Fruit fly (Drosophila melanogaster): ENCODE measurements around the gene CG14282.

Gene CG14282

dm6 chr3R:19176700-19177099 lies at the start of gene CG14282:
Gene CG14282 (plus strand): TSS chr3R:19177000.
- TF ChIP-seq psq (optimal IDR thresholded peaks at IDR 0.05) (no peak), ttk (optimal IDR thresholded peaks at IDR 0.05) (no peak)

dm6 chr3R:19132146-19132833 lies 44.5 kb upstream of the CG14282 start, which contains the start of gene Cyp12a5:
Gene Cyp12a5 (plus strand): TSS chr3R:19132648.
- TF ChIP-seq h (optimal IDR thresholded peaks at IDR 0.05) (no peak), Sin3A (optimal IDR thresholded peaks at IDR 0.05) (no peak), Myc (optimal IDR thresholded peaks at IDR 0.05) (no peak), psq (optimal IDR thresholded peaks at IDR 0.05) (no peak), ttk (optimal IDR thresholded peaks at IDR 0.05) (no peak), insv (optimal IDR thresholded peaks at IDR 0.05) (no peak)

- no peak for TF ChIP-seq h (optimal IDR thresholded peaks at IDR 0.05)
- TF ChIP-seq Myc (optimal IDR thresholded peaks at IDR 0.05) = no peak
- TF ChIP-seq psq (optimal IDR thresholded peaks at IDR 0.05) = no peak
- TF ChIP-seq insv (optimal IDR thresholded peaks at IDR 0.05) = no peak
- no peak for TF ChIP-seq Sin3A (optimal IDR thresholded peaks at IDR 0.05)
- no peak for TF ChIP-seq ttk (optimal IDR thresholded peaks at IDR 0.05)
These were observed 41.8 kb upstream of the CG14282 start, which contains the start of gene Cyp12a4 for dm6 chr3R:19134957-19135356. Gene Cyp12a4 (plus strand): TSS chr3R:19135158.

dm6 chr3R:19147511-19148239 lies 29.1 kb upstream of the CG14282 start, which contains the start of gene Ppcs:
Gene Ppcs (minus strand): TSS chr3R:19147910.
- no peak for TF ChIP-seq h (optimal IDR thresholded peaks at IDR 0.05)
- no peak for TF ChIP-seq Sin3A (optimal IDR thresholded peaks at IDR 0.05)
- no peak for TF ChIP-seq ttk (optimal IDR thresholded peaks at IDR 0.05)

- TF ChIP-seq Sin3A (optimal IDR thresholded peaks at IDR 0.05) (no peak), psq (optimal IDR thresholded peaks at IDR 0.05) (no peak), ttk (optimal IDR thresholded peaks at IDR 0.05) (no peak), h (optimal IDR thresholded peaks at IDR 0.05) (no peak), insv (optimal IDR thresholded peaks at IDR 0.05) (no peak), Myc (optimal IDR thresholded peaks at IDR 0.05) (no peak)
These were observed 25.7 kb upstream of the CG14282 start for dm6 chr3R:19150856-19151651.

- TF ChIP-seq ttk (optimal IDR thresholded peaks at IDR 0.05) (no peak), insv (optimal IDR thresholded peaks at IDR 0.05) (no peak), Myc (optimal IDR thresholded peaks at IDR 0.05) (no peak), h (optimal IDR thresholded peaks at IDR 0.05) (no peak), Sin3A (optimal IDR thresholded peaks at IDR 0.05) (no peak), psq (optimal IDR thresholded peaks at IDR 0.05) (no peak)
These were observed 24.7 kb upstream of the CG14282 start for dm6 chr3R:19151848-19152787.

- no peak for TF ChIP-seq ttk (optimal IDR thresholded peaks at IDR 0.05)
- no peak for TF ChIP-seq Sin3A (optimal IDR thresholded peaks at IDR 0.05)
- TF ChIP-seq insv (optimal IDR thresholded peaks at IDR 0.05) = no peak
- no peak for TF ChIP-seq psq (optimal IDR thresholded peaks at IDR 0.05)
- TF ChIP-seq Myc (optimal IDR thresholded peaks at IDR 0.05) = no peak
- no peak for TF ChIP-seq h (optimal IDR thresholded peaks at IDR 0.05)
These were observed 24.0 kb upstream of the CG14282 start for dm6 chr3R:19152835-19153234.

- TF ChIP-seq psq (optimal IDR thresholded peaks at IDR 0.05) = no peak
- no peak for TF ChIP-seq Sin3A (optimal IDR thresholded peaks at IDR 0.05)
- no peak for TF ChIP-seq ttk (optimal IDR thresholded peaks at IDR 0.05)
- no peak for TF ChIP-seq h (optimal IDR thresholded peaks at IDR 0.05)
- TF ChIP-seq Myc (optimal IDR thresholded peaks at IDR 0.05) = no peak
- TF ChIP-seq insv (optimal IDR thresholded peaks at IDR 0.05) = no peak
These were observed 23.3 kb upstream of the CG14282 start, which contains the start of gene CG5835 for dm6 chr3R:19153502-19153983. Gene CG5835 (minus strand): TSS chr3R:19153686.

- TF ChIP-seq Sin3A (optimal IDR thresholded peaks at IDR 0.05) (no peak), h (optimal IDR thresholded peaks at IDR 0.05) (no peak), psq (optimal IDR thresholded peaks at IDR 0.05) (no peak), Myc (optimal IDR thresholded peaks at IDR 0.05) (no peak)
These were observed 20.0 kb upstream of the CG14282 start, which contains the start of gene nanos for dm6 chr3R:19156670-19157402. Gene nanos (plus strand): TSS chr3R:19157238.

dm6 chr3R:19157997-19158396 lies 18.8 kb upstream of the CG14282 start:
- no peak for TF ChIP-seq psq (optimal IDR thresholded peaks at IDR 0.05)
- TF ChIP-seq ttk (optimal IDR thresholded peaks at IDR 0.05) = no peak
- TF ChIP-seq Myc (optimal IDR thresholded peaks at IDR 0.05) = no peak
- no peak for TF ChIP-seq Sin3A (optimal IDR thresholded peaks at IDR 0.05)
- no peak for TF ChIP-seq h (optimal IDR thresholded peaks at IDR 0.05)
- no peak for TF ChIP-seq insv (optimal IDR thresholded peaks at IDR 0.05)
